Worm (Caenorhabditis elegans) whole organism, L3 larva: ENCODE measurements around the gene Y53C12A.6.

ENCODE experiments used
- elt-3 ChIP-seq, 3 experiments: fragments of 150-350 bp in 1 of 3; sonication (generic microtip) in 2 of 3; optimal IDR thresholded peaks; 2 replicates in 2 of 3; 4 replicates in 1 of 3; lab custom pipeline; 2014 to 2017; ENCODE audit warnings: missing biosample characterization in 3 of 3, missing genetic modification characterization in 3 of 3
- nhr-237 ChIP-seq: fragments of 150-350 bp; optimal IDR thresholded peaks from 2 replicates; lab custom pipeline; 2014; ENCODE audit warnings: missing biosample characterization, missing genetic modification characterization
- nhr-28 ChIP-seq: fragments of 150-350 bp; optimal IDR thresholded peaks from 2 replicates; lab custom pipeline; 2014; ENCODE audit warnings: missing biosample characterization, missing genetic modification characterization
- nhr-77 ChIP-seq: fragments of 150-350 bp; optimal IDR thresholded peaks from 2 replicates; lab custom pipeline; 2014; ENCODE audit warnings: missing biosample characterization, missing genetic modification characterization
- skn-1 ChIP-seq: fragments of 150-350 bp; optimal IDR thresholded peaks from 2 replicates; lab custom pipeline; 2014; ENCODE audit warnings: missing biosample characterization, missing genetic modification characterization
- tbx-2 ChIP-seq: sonication (generic microtip); optimal IDR thresholded peaks from 2 replicates; lab custom pipeline; 2016; ENCODE audit warnings: mild to moderate bottlenecking, missing genetic modification characterization, missing compliant biosample characterization
- ztf-4 ChIP-seq: fragments of 150-350 bp; optimal IDR thresholded peaks from 2 replicates; lab custom pipeline; 2014; ENCODE audit warnings: missing biosample characterization, missing genetic modification characterization

- no peak for TF ChIP-seq nhr-77 (tag; lab: Kevin White, UChicago)
- no peak for TF ChIP-seq elt-3 (tag; optimal IDR thresholded peaks at IDR 0.05; lab: Kevin White, UChicago)
- no peak for TF ChIP-seq tbx-2 (tag; lab: Kevin White, UChicago)
- TF ChIP-seq skn-1 (tag; lab: Kevin White, UChicago): no peak
- TF ChIP-seq ztf-4 (tag; lab: Kevin White, UChicago): no peak
- no peak for TF ChIP-seq nhr-237 (tag; lab: Kevin White, UChicago)
- no peak for TF ChIP-seq nhr-28 (tag; lab: Kevin White, UChicago)
These were observed 11.6 kb downstream of the Y53C12A.6 start, which contains the start of gene Y53C12A.3 for ce11 chrII:9706207-9706606.
